Fruit fly (Drosophila melanogaster) whole organism: Measurements from ENCODE around the gene CG12689.

Source experiments
- CG8478 ChIP-seq: fragments of >200 bp; optimal IDR thresholded peaks from 2 replicates; lab custom pipeline; 2018; ENCODE audit warnings: inconsistent platforms
- Dll ChIP-seq: fragments of >200 bp; optimal IDR thresholded peaks from 2 replicates; lab custom pipeline; 2017
- EcR ChIP-seq, 2 experiments: fragments of >200 bp; optimal IDR thresholded peaks; 2 replicates each; lab custom pipeline; 2017; ENCODE audit warnings: missing biosample characterization in 2 of 2, missing genetic modification characterization in 2 of 2, missing genetic modification reagents in 2 of 2
- pan ChIP-seq: fragments of >200 bp; optimal IDR thresholded peaks from 2 replicates; lab custom pipeline; 2017
- psq ChIP-seq: fragments of >200 bp; optimal IDR thresholded peaks from 2 replicates; lab custom pipeline; 2017
- usp ChIP-seq: fragments of >200 bp; optimal IDR thresholded peaks from 2 replicates; lab custom pipeline; 2017; ENCODE audit warnings: missing biosample characterization, missing genetic modification characterization, mixed read lengths

- no peak for TF ChIP-seq psq
- no peak for TF ChIP-seq EcR (GFP tag; optimal IDR thresholded peaks at IDR 0.05; lab: Kevin White, UChicago)
- TF ChIP-seq pan = no peak
- no peak for TF ChIP-seq Dll (lab: Kevin White, UChicago)
- no peak for TF ChIP-seq usp (GFP tag; lab: Kevin White, UChicago)
- no peak for TF ChIP-seq CG8478 (lab: Kevin White, UChicago)
Measured at dm6 chrX:7552109-7552508, 33.8 kb downstream of the CG12689 start.
